Fruit fly (Drosophila melanogaster) whole organism, embryonic: ENCODE data around the gene CG15144.

Source experiments
- Abd-B ChIP-seq: fragments of 200-800 bp; sonication (Bioruptor generic); optimal IDR thresholded peaks from 2 replicates; lab custom pipeline; 2018; ENCODE audit warnings: missing biosample characterization, mild to moderate bottlenecking, missing genetic modification characterization, moderate library complexity
- Ada2b ChIP-seq: fragments of 200-800 bp; sonication (Bioruptor generic); IDR thresholded peaks from 2 replicates; pipeline ENCODE4 v1.3.6; 2022; ENCODE audit warnings: missing biosample characterization, missing genetic modification characterization
- Adf1 ChIP-seq: fragments of 200-800 bp; sonication (Bioruptor generic); IDR thresholded peaks from 2 replicates; pipeline ENCODE4 v1.3.6; 2022; ENCODE audit warnings: missing biosample characterization, missing genetic modification characterization
- Antp ChIP-seq: fragments of 200-800 bp; sonication (Bioruptor generic); optimal IDR thresholded peaks from 3 replicates; lab custom pipeline; 2016; ENCODE audit warnings: missing biosample characterization, missing genetic modification characterization
- CG10321 ChIP-seq: fragments of 200-800 bp; sonication (Bioruptor generic); IDR thresholded peaks from 2 replicates; pipeline ENCODE4 v1.3.6; 2022; ENCODE audit warnings: missing biosample characterization, missing genetic modification characterization
- CG10366 ChIP-seq: fragments of 200-800 bp; sonication (Bioruptor generic); IDR thresholded peaks from 2 replicates; pipeline ENCODE4 v1.3.6; 2022; ENCODE audit warnings: missing biosample characterization, missing genetic modification characterization
- CG10431 ChIP-seq: fragments of 200-800 bp; sonication (Bioruptor generic); optimal IDR thresholded peaks from 3 replicates; lab custom pipeline; 2018; ENCODE audit warnings: missing biosample characterization, mild to moderate bottlenecking, missing genetic modification characterization
- CG11696 ChIP-seq: fragments of 200-800 bp; sonication (Bioruptor generic); IDR thresholded peaks from 2 replicates; pipeline ENCODE4 v1.3.6; 2022; ENCODE audit warnings: missing biosample characterization, missing genetic modification characterization
- CG13775 ChIP-seq: fragments of 200-800 bp; sonication (Bioruptor generic); optimal IDR thresholded peaks from 3 replicates; lab custom pipeline; 2017; ENCODE audit warnings: missing biosample characterization, mild to moderate bottlenecking, missing genetic modification characterization
- CG14050 ChIP-seq: fragments of 200-800 bp; sonication (Bioruptor generic); IDR thresholded peaks from 3 replicates; pipeline ENCODE4 v1.3.6; 2022; ENCODE audit warnings: missing biosample characterization, missing genetic modification characterization
- CG15269 ChIP-seq: fragments of 200-800 bp; sonication (Bioruptor generic); optimal IDR thresholded peaks from 2 replicates; lab custom pipeline; 2018; ENCODE audit warnings: missing biosample characterization, mild to moderate bottlenecking, missing genetic modification characterization, moderate library complexity
- CG1602 ChIP-seq: fragments of 200-800 bp; sonication (Bioruptor generic); optimal IDR thresholded peaks from 3 replicates; lab custom pipeline; 2016; ENCODE audit warnings: missing biosample characterization, missing genetic modification characterization
- CG17802 ChIP-seq: fragments of 200-800 bp; sonication (Bioruptor generic); optimal IDR thresholded peaks from 2 replicates; lab custom pipeline; 2018; ENCODE audit warnings: missing biosample characterization, mild to moderate bottlenecking, missing genetic modification characterization, moderate library complexity
- CG18011 ChIP-seq: fragments of 200-800 bp; sonication (Bioruptor generic); optimal IDR thresholded peaks from 2 replicates; lab custom pipeline; 2017; ENCODE audit warnings: missing biosample characterization, missing genetic modification characterization, mild to moderate bottlenecking, moderate library complexity, missing genotype
- CG2875 ChIP-seq: fragments of 200-800 bp; sonication (Bioruptor generic); optimal IDR thresholded peaks from 2 replicates; lab custom pipeline; 2017; ENCODE audit warnings: missing biosample characterization, mild to moderate bottlenecking, missing genetic modification characterization, missing genetic modification reagents
- CG2889 ChIP-seq: fragments of 200-800 bp; sonication (Bioruptor generic); IDR thresholded peaks from 3 replicates; pipeline ENCODE4 v1.3.6; 2022; ENCODE audit warnings: missing biosample characterization, missing genetic modification characterization
- CG31224 ChIP-seq: fragments of 200-800 bp; sonication (Bioruptor generic); IDR thresholded peaks from 2 replicates; pipeline ENCODE4 v1.3.6; 2022; ENCODE audit warnings: missing biosample characterization, missing genetic modification characterization
- CG31441 ChIP-seq: fragments of 200-800 bp; sonication (Bioruptor generic); IDR thresholded peaks from 2 replicates; pipeline ENCODE4 v1.3.6; 2022; ENCODE audit warnings: missing biosample characterization, missing genetic modification characterization
- CG3407 ChIP-seq: fragments of 200-800 bp; sonication (Bioruptor generic); optimal IDR thresholded peaks from 2 replicates; lab custom pipeline; 2018; ENCODE audit warnings: missing biosample characterization, mild to moderate bottlenecking, missing genetic modification characterization
- CG43689 ChIP-seq: fragments of 200-800 bp; sonication (Bioruptor generic); IDR thresholded peaks from 2 replicates; pipeline ENCODE4 v1.3.6; 2022; ENCODE audit warnings: missing biosample characterization, missing genetic modification characterization
- CG5953 ChIP-seq: fragments of 200-800 bp; sonication (Bioruptor generic); IDR thresholded peaks from 2 replicates; pipeline ENCODE4 v1.3.6; 2022; ENCODE audit warnings: missing biosample characterization, missing genetic modification characterization
- CG6654 ChIP-seq: fragments of 200-800 bp; sonication (Bioruptor generic); optimal IDR thresholded peaks from 2 replicates; lab custom pipeline; 2017; ENCODE audit warnings: missing biosample characterization, mild to moderate bottlenecking, missing genetic modification characterization
- CG6683 ChIP-seq: fragments of 200-800 bp; sonication (Bioruptor generic); optimal IDR thresholded peaks from 2 replicates; lab custom pipeline; 2017; ENCODE audit warnings: missing biosample characterization, mild to moderate bottlenecking, missing genetic modification characterization, missing genetic modification reagents
- CG7372 ChIP-seq: fragments of 200-800 bp; sonication (Bioruptor generic); IDR thresholded peaks from 2 replicates; pipeline ENCODE4 v1.3.6; 2022; ENCODE audit warnings: missing biosample characterization, missing genetic modification characterization
- CG8944 ChIP-seq: fragments of 200-800 bp; sonication (Bioruptor generic); optimal IDR thresholded peaks from 3 replicates; lab custom pipeline; 2016; ENCODE audit warnings: missing biosample characterization, missing genetic modification characterization
- CG9215 ChIP-seq: fragments of 200-800 bp; sonication (Bioruptor generic); IDR thresholded peaks from 2 replicates; pipeline ENCODE4 v1.3.6; 2022; ENCODE audit warnings: missing biosample characterization, missing genetic modification characterization
- Camta ChIP-seq: fragments of 200-800 bp; sonication (Bioruptor generic); optimal IDR thresholded peaks from 2 replicates; lab custom pipeline; 2016; ENCODE audit warnings: missing biosample characterization, missing genetic modification characterization
- D19A ChIP-seq: fragments of 200-800 bp; optimal IDR thresholded peaks from 3 replicates; lab custom pipeline; 2019; ENCODE audit warnings: missing biosample characterization, mild to moderate bottlenecking, missing genetic modification characterization, moderate library complexity
- Dad ChIP-seq: fragments of 200-800 bp; sonication (Bioruptor generic); optimal IDR thresholded peaks from 3 replicates; lab custom pipeline; 2016; ENCODE audit warnings: missing biosample characterization, missing genetic modification characterization
- Drgx ChIP-seq: fragments of 200-800 bp; sonication (Bioruptor generic); IDR thresholded peaks from 2 replicates; pipeline ENCODE4 v1.3.6; 2022; ENCODE audit warnings: missing biosample characterization, missing genetic modification characterization
- Jarid2 ChIP-seq: fragments of 200-800 bp; sonication (Bioruptor generic); optimal IDR thresholded peaks from 3 replicates; lab custom pipeline; 2017; ENCODE audit warnings: mild to moderate bottlenecking, missing biosample characterization, missing genetic modification reagents, missing genetic modification characterization
- MBD-R2 ChIP-seq: fragments of 200-800 bp; sonication (Bioruptor generic); IDR thresholded peaks from 2 replicates; pipeline ENCODE4 v1.3.6; 2022; ENCODE audit warnings: missing biosample characterization, missing genetic modification characterization
- Mad ChIP-seq: fragments of 200-800 bp; sonication (Bioruptor generic); optimal IDR thresholded peaks from 2 replicates; lab custom pipeline; 2016; ENCODE audit warnings: missing biosample characterization, missing genetic modification characterization
- Med ChIP-seq: fragments of 200-800 bp; sonication (Bioruptor generic); peaks from one replicate; lab custom pipeline; 2016; ENCODE audit warnings: missing biosample characterization, missing genetic modification characterization, mild to moderate bottlenecking, inconsistent platforms, moderate library complexity
- Usf ChIP-seq: fragments of 200-800 bp; sonication (Bioruptor generic); optimal IDR thresholded peaks from 2 replicates; lab custom pipeline; 2017; ENCODE audit warnings: missing genotype, missing biosample characterization, missing genetic modification characterization
- bigmax ChIP-seq: fragments of 200-800 bp; sonication (Bioruptor generic); optimal IDR thresholded peaks from 2 replicates; lab custom pipeline; 2018; ENCODE audit warnings: missing biosample characterization, mild to moderate bottlenecking, missing genetic modification characterization
- croc ChIP-seq: fragments of 200-800 bp; sonication (Bioruptor generic); conservative IDR thresholded peaks from 3 replicates; pipeline ENCODE4 v1.3.6; 2022; ENCODE audit warnings: missing biosample characterization, missing genetic modification characterization
- crol ChIP-seq: fragments of 200-800 bp; sonication (Bioruptor generic); IDR thresholded peaks from 2 replicates; pipeline ENCODE4 v1.3.6; 2022; ENCODE audit warnings: missing biosample characterization, missing genetic modification characterization
- grn ChIP-seq: fragments of 200-800 bp; sonication (Bioruptor generic); optimal IDR thresholded peaks from 3 replicates; lab custom pipeline; 2017; ENCODE audit warnings: missing biosample characterization, missing genetic modification characterization
- gsb-n ChIP-seq: fragments of 200-800 bp; sonication (Bioruptor generic); optimal IDR thresholded peaks from 3 replicates; lab custom pipeline; 2018; ENCODE audit warnings: missing biosample characterization, mild to moderate bottlenecking, missing genetic modification characterization
- jing ChIP-seq: fragments of 200-800 bp; sonication (Bioruptor generic); optimal IDR thresholded peaks from 2 replicates; lab custom pipeline; 2018; ENCODE audit warnings: missing biosample characterization, mild to moderate bottlenecking, missing genetic modification characterization
- jumu ChIP-seq: fragments of 200-800 bp; sonication (Bioruptor generic); optimal IDR thresholded peaks from 3 replicates; lab custom pipeline; 2016; ENCODE audit warnings: missing biosample characterization, missing genetic modification characterization
- phol ChIP-seq: fragments of 200-800 bp; sonication (Bioruptor generic); optimal IDR thresholded peaks from 3 replicates; lab custom pipeline; 2018; ENCODE audit warnings: missing biosample characterization, mild to moderate bottlenecking, missing genetic modification characterization, moderate library complexity
- sima ChIP-seq: fragments of 200-800 bp; sonication (Bioruptor generic); optimal IDR thresholded peaks from 2 replicates; lab custom pipeline; 2016; ENCODE audit warnings: missing biosample characterization, missing genetic modification characterization
- sisA ChIP-seq: fragments of 200-800 bp; sonication (Bioruptor generic); IDR thresholded peaks from 2 replicates; pipeline ENCODE4 v1.3.6; 2022; ENCODE audit warnings: missing biosample characterization, missing genetic modification characterization
- sr ChIP-seq: fragments of 200-800 bp; sonication (Bioruptor generic); IDR thresholded peaks from 3 replicates; pipeline ENCODE4 v1.3.6; 2022; ENCODE audit warnings: missing biosample characterization, missing genetic modification characterization
- tin ChIP-seq: fragments of 200-800 bp; sonication (Bioruptor generic); optimal IDR thresholded peaks from 3 replicates; lab custom pipeline; 2016; ENCODE audit warnings: missing biosample characterization, missing genetic modification characterization
- wdn ChIP-seq: fragments of 200-800 bp; sonication (Bioruptor generic); IDR thresholded peaks from 2 replicates; pipeline ENCODE4 v1.3.6; 2022; ENCODE audit warnings: missing biosample characterization, missing genetic modification characterization
- z ChIP-seq: fragments of 200-800 bp; sonication (Bioruptor generic); IDR thresholded peaks from 3 replicates; pipeline ENCODE4 v1.3.6; 2022; ENCODE audit warnings: missing biosample characterization, missing genetic modification characterization
- zfh1 ChIP-seq: fragments of 200-800 bp; sonication (Bioruptor generic); IDR thresholded peaks from 3 replicates; pipeline ENCODE4 v1.3.6; 2022; ENCODE audit warnings: missing biosample characterization, missing genetic modification characterization

The CG15144 gene

dm6 chr2L:17514090-17514715, 14.7 kb downstream of the CG15144 start (continued):
- TF ChIP-seq croc (GFP tag; lab: Robert Waterston, UW), result peak; percentile 91
- TF ChIP-seq gsb-n, result peak; percentile 87
- peak; percentile 87 for TF ChIP-seq CG15269 (tag; lab: Kevin White, UChicago)
- TF ChIP-seq CG10321, result peak; percentile 67
- TF ChIP-seq CG31441 (GFP tag; lab: Robert Waterston, UW), result peak; percentile 92
- TF ChIP-seq z (GFP tag; lab: Robert Waterston, UW), result 0 out of 3 replicates have a peak, but pooled peaks have one; percentile 42
- TF ChIP-seq Ada2b (GFP tag; lab: Robert Waterston, UW), result peak; percentile 86
- TF ChIP-seq Dad (GFP tag; lab: Kevin White, UChicago), result peak; percentile 55
- TF ChIP-seq CG2875 (GFP tag; lab: Kevin White, UChicago), result peak; percentile 87
- peak; percentile 38; the same call in 1 of the 2 replicates for TF ChIP-seq CG43689 (GFP tag; lab: Robert Waterston, UW)
- peak; percentile 63 for TF ChIP-seq CG6654
- TF ChIP-seq CG5953, result 0 out of 2 replicates have a peak, but pooled peaks have one; percentile 23
- TF ChIP-seq Usf (GFP tag; lab: Kevin White, UChicago), result peak; percentile 57
- peak; percentile 60 for TF ChIP-seq CG17802 (tag; lab: Kevin White, UChicago)
- TF ChIP-seq CG1602 (GFP tag; lab: Kevin White, UChicago), result peak; percentile 83
- TF ChIP-seq CG10366, result peak; percentile 64
- peak; percentile 72 for TF ChIP-seq Camta (GFP tag; lab: Kevin White, UChicago)
- TF ChIP-seq Antp (GFP tag; lab: Kevin White, UChicago), result peak; percentile 77
- TF ChIP-seq Jarid2 (GFP tag; lab: Kevin White, UChicago), result peak; percentile 50
- peak; percentile 82 for TF ChIP-seq CG10431 (GFP tag; lab: Kevin White, UChicago)
- peak; percentile 56; the same call in 1 of the 2 replicates for TF ChIP-seq MBD-R2 (GFP tag; lab: Robert Waterston, UW)
- 0 out of 3 replicates have a peak, but pooled peaks have one; percentile 17 for TF ChIP-seq sr (GFP tag; lab: Robert Waterston, UW)
- TF ChIP-seq CG6683 (GFP tag; lab: Kevin White, UChicago), result peak; percentile 85
- peak; percentile 63; the same call in 1 of the 3 replicates for TF ChIP-seq CG2889
- peak; percentile 65 for TF ChIP-seq CG14050 (GFP tag; lab: Robert Waterston, UW)
- TF ChIP-seq phol (tag; lab: Kevin White, UChicago), result peak; percentile 92
- peak; percentile 82 for TF ChIP-seq Abd-B (GFP tag; lab: Kevin White, UChicago)
- peak; percentile 83 for TF ChIP-seq sisA (GFP tag; lab: Robert Waterston, UW)
- peak; percentile 81 for TF ChIP-seq CG3407 (GFP tag; lab: Kevin White, UChicago)
- no peak for TF ChIP-seq Mad (GFP tag; lab: Kevin White, UChicago)
- peak; percentile 82 for TF ChIP-seq CG13775 (GFP tag; lab: Kevin White, UChicago)
- no peak for TF ChIP-seq Med (GFP tag; lab: Kevin White, UChicago)
- peak; percentile 83 for TF ChIP-seq tin (GFP tag; lab: Kevin White, UChicago)
- TF ChIP-seq jing, result peak; percentile 48
- no peak for TF ChIP-seq CG18011 (GFP tag; lab: Kevin White, UChicago)
- TF ChIP-seq CG9215 (GFP tag; lab: Robert Waterston, UW), result peak; percentile 73
- 0 out of 2 replicates have a peak, but pooled peaks have one; percentile 33 for TF ChIP-seq crol (GFP tag; lab: Robert Waterston, UW)
- peak; percentile 69 for TF ChIP-seq CG7372 (GFP tag; lab: Robert Waterston, UW)
- TF ChIP-seq zfh1 (GFP tag; lab: Robert Waterston, UW), result peak; percentile 90
- peak; percentile 48 for TF ChIP-seq grn (GFP tag; lab: Kevin White, UChicago)
- TF ChIP-seq CG8944 (GFP tag; lab: Kevin White, UChicago), result peak; percentile 50
- TF ChIP-seq sima, result peak; percentile 35
- peak; percentile 48; the same call in 1 of the 2 replicates for TF ChIP-seq wdn (GFP tag; lab: Robert Waterston, UW)
- TF ChIP-seq Adf1 (GFP tag; lab: Robert Waterston, UW), result peak; percentile 44; the same call in 1 of the 2 replicates
- TF ChIP-seq D19A, result peak; percentile 89
- peak; percentile 57 for TF ChIP-seq CG31224
- no peak for TF ChIP-seq Drgx (GFP tag; lab: Robert Waterston, UW)
- peak; percentile 64; the same call in 1 of the 2 replicates for TF ChIP-seq CG11696 (GFP tag; lab: Robert Waterston, UW)
- no peak for TF ChIP-seq bigmax (GFP tag; lab: Kevin White, UChicago)
- TF ChIP-seq jumu (GFP tag; lab: Kevin White, UChicago), result peak; percentile 72
